Fruit fly (Drosophila melanogaster) whole organism, prepupa: ENCODE measurements around the gene CG6321.

Experiments
- Blimp-1 ChIP-seq: fragments of 200-800 bp; sonication (Bioruptor generic); optimal IDR thresholded peaks from 3 replicates; lab custom pipeline; 2017; ENCODE audit warnings: missing biosample characterization, missing genetic modification characterization, mild to moderate bottlenecking, moderate library complexity, missing genetic modification reagents
- CG10669 ChIP-seq: fragments of 200-800 bp; sonication (Bioruptor generic); optimal IDR thresholded peaks from 3 replicates; lab custom pipeline; 2018; ENCODE audit warnings: missing biosample characterization, mild to moderate bottlenecking, missing genetic modification characterization, moderate library complexity
- CG11294 ChIP-seq: fragments of 200-800 bp; sonication (Bioruptor generic); IDR thresholded peaks from 2 replicates; pipeline ENCODE4 v1.3.6; 2022; ENCODE audit warnings: missing biosample characterization, missing genetic modification characterization
- CG11762 ChIP-seq: fragments of 200-800 bp; sonication (Bioruptor generic); optimal IDR thresholded peaks from 3 replicates; lab custom pipeline; 2016; ENCODE audit warnings: missing biosample characterization, missing genetic modification characterization; ENCODE audit not compliant: insufficient read depth
- CG11902 ChIP-seq: fragments of 200-800 bp; sonication (Bioruptor generic); optimal IDR thresholded peaks from 3 replicates; lab custom pipeline; 2016; ENCODE audit warnings: missing biosample characterization, missing genetic modification characterization
- CG15336 ChIP-seq: fragments of 200-800 bp; sonication (Bioruptor generic); IDR thresholded peaks from 2 replicates; pipeline ENCODE4 v1.3.6; 2022; ENCODE audit warnings: missing biosample characterization, missing genetic modification characterization
- CG1621 ChIP-seq: fragments of 200-800 bp; sonication (Bioruptor generic); optimal IDR thresholded peaks from 3 replicates; lab custom pipeline; 2018; ENCODE audit warnings: missing biosample characterization, mild to moderate bottlenecking, missing genetic modification characterization
- CG16779 ChIP-seq: fragments of 200-800 bp; sonication (Bioruptor generic); optimal IDR thresholded peaks from 3 replicates; lab custom pipeline; 2017; ENCODE audit warnings: missing biosample characterization, mild to moderate bottlenecking, missing genetic modification characterization
- CG31627 ChIP-seq: fragments of 200-800 bp; sonication (Bioruptor generic); optimal IDR thresholded peaks from 3 replicates; lab custom pipeline; 2016; ENCODE audit warnings: missing biosample characterization, missing genetic modification characterization
- CG32006 ChIP-seq: fragments of 200-800 bp; sonication (Bioruptor generic); optimal IDR thresholded peaks from 3 replicates; lab custom pipeline; 2017; ENCODE audit warnings: missing biosample characterization, mild to moderate bottlenecking, missing genetic modification characterization
- CG3919 ChIP-seq: fragments of 200-800 bp; sonication (Bioruptor generic); optimal IDR thresholded peaks from 3 replicates; lab custom pipeline; 2016; ENCODE audit warnings: missing biosample characterization, missing genetic modification characterization
- CG6163 ChIP-seq: fragments of 200-800 bp; sonication (Bioruptor generic); IDR thresholded peaks from 3 replicates; pipeline ENCODE4 v1.3.6; 2022; ENCODE audit warnings: missing biosample characterization, missing genetic modification characterization
- CG6276 ChIP-seq: fragments of 200-800 bp; sonication (Bioruptor generic); optimal IDR thresholded peaks from 2 replicates; lab custom pipeline; 2017; ENCODE audit warnings: missing biosample characterization, mild to moderate bottlenecking, missing genetic modification characterization
- CG6792 ChIP-seq: fragments of 200-800 bp; sonication (Bioruptor generic); optimal IDR thresholded peaks from 3 replicates; lab custom pipeline; 2016; ENCODE audit warnings: missing biosample characterization, missing genetic modification characterization
- CG6808 ChIP-seq: fragments of 200-800 bp; sonication (Bioruptor generic); optimal IDR thresholded peaks from 3 replicates; lab custom pipeline; 2017; ENCODE audit warnings: missing biosample characterization, missing genetic modification characterization, mild to moderate bottlenecking, moderate library complexity, missing genetic modification reagents
- CG7368 ChIP-seq: fragments of 200-800 bp; sonication (Bioruptor generic); optimal IDR thresholded peaks from 3 replicates; lab custom pipeline; 2016; ENCODE audit warnings: missing biosample characterization, missing genetic modification characterization
- CG8119 ChIP-seq: fragments of 200-800 bp; sonication (Bioruptor generic); IDR thresholded peaks from 3 replicates; pipeline ENCODE4 v1.3.6; 2022; ENCODE audit warnings: missing biosample characterization, missing genetic modification characterization
- CG8632 ChIP-seq: fragments of 200-800 bp; sonication (Bioruptor generic); optimal IDR thresholded peaks from 3 replicates; lab custom pipeline; 2016; ENCODE audit warnings: missing biosample characterization, missing genetic modification characterization
- CG9139 ChIP-seq: fragments of 200-800 bp; sonication (Bioruptor generic); optimal IDR thresholded peaks from 3 replicates; lab custom pipeline; 2017; ENCODE audit warnings: missing biosample characterization, mild to moderate bottlenecking, missing genetic modification characterization
- Eip75B ChIP-seq: fragments of 200-800 bp; sonication (Bioruptor generic); optimal IDR thresholded peaks from 3 replicates; lab custom pipeline; 2016; ENCODE audit warnings: missing biosample characterization, missing genetic modification characterization
- Eip78C ChIP-seq: fragments of 200-800 bp; sonication (Bioruptor generic); peaks from one replicate; lab custom pipeline; 2016; ENCODE audit warnings: missing biosample characterization, missing genetic modification characterization
- Ets21C ChIP-seq: fragments of 200-800 bp; sonication (Bioruptor generic); optimal IDR thresholded peaks from 3 replicates; lab custom pipeline; 2016; ENCODE audit warnings: missing biosample characterization, missing genetic modification characterization
- Gug ChIP-seq: fragments of 200-800 bp; sonication (Bioruptor generic); IDR thresholded peaks from 2 replicates; pipeline ENCODE4 v1.3.6; 2022; ENCODE audit warnings: missing biosample characterization, missing genetic modification characterization
- Hr38 ChIP-seq: sonication (Bioruptor generic); optimal IDR thresholded peaks from 2 replicates; lab custom pipeline; 2016; ENCODE audit warnings: missing biosample characterization, missing genetic modification characterization
- Hr39 ChIP-seq: fragments of 200-800 bp; sonication (Bioruptor generic); optimal IDR thresholded peaks from 2 replicates; lab custom pipeline; 2016; ENCODE audit warnings: missing biosample characterization, missing genetic modification characterization
- Hr4 ChIP-seq: fragments of 200-800 bp; sonication (Bioruptor generic); optimal IDR thresholded peaks from 3 replicates; lab custom pipeline; 2016; ENCODE audit warnings: missing biosample characterization, missing genetic modification characterization
- Lpt ChIP-seq: fragments of 200-800 bp; sonication (Bioruptor generic); optimal IDR thresholded peaks from 3 replicates; lab custom pipeline; 2016; ENCODE audit warnings: missing biosample characterization, missing genetic modification characterization
- Met ChIP-seq: fragments of 200-800 bp; sonication (Bioruptor generic); optimal IDR thresholded peaks from 3 replicates; lab custom pipeline; 2016; ENCODE audit warnings: missing biosample characterization, missing genetic modification characterization
- Smox ChIP-seq: fragments of 200-800 bp; sonication (Bioruptor generic); optimal IDR thresholded peaks from 3 replicates; lab custom pipeline; 2016; ENCODE audit warnings: missing biosample characterization, missing genetic modification characterization
- Sox102F ChIP-seq: fragments of 200-800 bp; sonication (Bioruptor generic); optimal IDR thresholded peaks from 2 replicates; lab custom pipeline; 2016; ENCODE audit warnings: missing biosample characterization, mild to moderate bottlenecking, missing genetic modification characterization
- Sox14 ChIP-seq: fragments of 200-800 bp; sonication (Bioruptor generic); optimal IDR thresholded peaks from 3 replicates; lab custom pipeline; 2016; ENCODE audit warnings: missing biosample characterization, missing genetic modification characterization
- Sox15 ChIP-seq: fragments of 200-800 bp; sonication (Bioruptor generic); optimal IDR thresholded peaks from 3 replicates; lab custom pipeline; 2016; ENCODE audit warnings: missing biosample characterization, missing genetic modification characterization
- cyc ChIP-seq: fragments of 200-800 bp; sonication (Bioruptor generic); optimal IDR thresholded peaks from 3 replicates; lab custom pipeline; 2016; ENCODE audit warnings: missing biosample characterization, missing genetic modification characterization
- dac ChIP-seq: fragments of 200-800 bp; sonication (Bioruptor generic); optimal IDR thresholded peaks from 2 replicates; lab custom pipeline; 2017; ENCODE audit warnings: missing biosample characterization, mild to moderate bottlenecking, missing genetic modification characterization
- esn ChIP-seq: fragments of 200-800 bp; sonication (Bioruptor generic); optimal IDR thresholded peaks from 2 replicates; lab custom pipeline; 2016; ENCODE audit warnings: missing biosample characterization, mild to moderate bottlenecking, missing genetic modification characterization, moderate library complexity
- fd85E ChIP-seq: fragments of 200-800 bp; sonication (Bioruptor generic); optimal IDR thresholded peaks from 3 replicates; lab custom pipeline; 2016; ENCODE audit warnings: missing biosample characterization, missing genetic modification characterization
- fkh ChIP-seq: fragments of 200-800 bp; sonication (Bioruptor generic); optimal IDR thresholded peaks from 3 replicates; lab custom pipeline; 2017; ENCODE audit warnings: missing biosample characterization, mild to moderate bottlenecking, missing genetic modification characterization, moderate library complexity
- lz ChIP-seq: fragments of 200-800 bp; sonication (Bioruptor generic); optimal IDR thresholded peaks from 3 replicates; lab custom pipeline; 2016; ENCODE audit warnings: missing biosample characterization, missing genetic modification characterization
- net ChIP-seq: fragments of 200-800 bp; sonication (Bioruptor generic); optimal IDR thresholded peaks from 3 replicates; lab custom pipeline; 2016; ENCODE audit warnings: missing biosample characterization, missing genetic modification characterization
- salr ChIP-seq, 2 experiments: fragments of 200-800 bp; sonication (Bioruptor generic); optimal IDR thresholded peaks; 3 replicates each; lab custom pipeline; 2016 to 2018; ENCODE audit warnings: missing biosample characterization in 2 of 2, missing genetic modification characterization in 2 of 2, mild to moderate bottlenecking in 1 of 2
- spab ChIP-seq: fragments of 200-800 bp; sonication (Bioruptor generic); optimal IDR thresholded peaks from 2 replicates; lab custom pipeline; 2017; ENCODE audit warnings: missing biosample characterization, mild to moderate bottlenecking, missing genetic modification characterization, missing genetic modification reagents
- ss ChIP-seq, 2 experiments: fragments of 200-800 bp; sonication (Bioruptor generic); optimal IDR thresholded peaks; 2 replicates in 1 of 2; 3 replicates in 1 of 2; lab custom pipeline; 2017 to 2018; ENCODE audit warnings: mild to moderate bottlenecking in 2 of 2, missing biosample characterization in 2 of 2, missing genetic modification characterization in 2 of 2, moderate library complexity in 1 of 2
- topi ChIP-seq: fragments of 200-800 bp; sonication (Bioruptor generic); optimal IDR thresholded peaks from 3 replicates; lab custom pipeline; 2016; ENCODE audit warnings: missing biosample characterization, missing genetic modification characterization
- vri ChIP-seq: fragments of 200-800 bp; sonication (Bioruptor generic); optimal IDR thresholded peaks from 3 replicates; lab custom pipeline; 2016; ENCODE audit warnings: missing biosample characterization, mild to moderate bottlenecking, missing genetic modification characterization

The CG6321 gene

DNA sequence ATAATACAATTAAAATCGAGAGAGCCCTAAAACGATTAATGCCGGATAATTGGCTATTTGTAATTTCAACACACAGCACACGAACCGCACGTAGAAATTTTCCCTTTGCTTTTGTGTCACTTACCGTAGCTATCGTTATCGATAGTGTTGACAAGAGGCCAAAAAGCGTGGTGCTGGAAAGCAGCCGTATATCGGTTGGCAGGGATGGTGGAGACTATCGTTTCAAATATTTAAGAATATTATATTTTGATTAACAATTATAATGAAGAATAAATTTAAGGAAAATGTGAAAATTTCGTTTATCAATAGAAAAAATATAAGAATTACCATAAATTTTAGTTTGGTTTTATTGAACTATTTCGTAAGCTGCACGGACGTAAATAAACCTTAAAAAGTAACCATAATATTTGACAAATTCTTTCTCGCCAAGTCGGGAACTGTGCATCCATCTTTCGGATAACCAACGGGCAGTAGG lies 32.1 kb upstream of the CG6321 start, which contains the start of gene JIL-1 (continued):
- TF ChIP-seq topi (GFP tag; lab: Kevin White, UChicago): peak; percentile 41
- peak; percentile 34 for TF ChIP-seq Hr4 (GFP tag; lab: Kevin White, UChicago)
- no peak for TF ChIP-seq CG9139 (GFP tag; lab: Kevin White, UChicago)
- peak; percentile 79 for TF ChIP-seq Eip78C (GFP tag; lab: Kevin White, UChicago)
- TF ChIP-seq CG10669 (GFP tag; lab: Kevin White, UChicago): peak; percentile 25
- no peak for TF ChIP-seq CG6808 (GFP tag; lab: Kevin White, UChicago)
- TF ChIP-seq CG6792 (GFP tag; lab: Kevin White, UChicago): peak; percentile 1
- peak; percentile 72 for TF ChIP-seq lz

dm6 chr3L:11092610-11092961 lies 31.6 kb upstream of the CG6321 start:
- TF ChIP-seq CG11902 (GFP tag; lab: Kevin White, UChicago): no peak
- peak; percentile 28 for TF ChIP-seq vri (GFP tag; lab: Kevin White, UChicago)

DNA sequence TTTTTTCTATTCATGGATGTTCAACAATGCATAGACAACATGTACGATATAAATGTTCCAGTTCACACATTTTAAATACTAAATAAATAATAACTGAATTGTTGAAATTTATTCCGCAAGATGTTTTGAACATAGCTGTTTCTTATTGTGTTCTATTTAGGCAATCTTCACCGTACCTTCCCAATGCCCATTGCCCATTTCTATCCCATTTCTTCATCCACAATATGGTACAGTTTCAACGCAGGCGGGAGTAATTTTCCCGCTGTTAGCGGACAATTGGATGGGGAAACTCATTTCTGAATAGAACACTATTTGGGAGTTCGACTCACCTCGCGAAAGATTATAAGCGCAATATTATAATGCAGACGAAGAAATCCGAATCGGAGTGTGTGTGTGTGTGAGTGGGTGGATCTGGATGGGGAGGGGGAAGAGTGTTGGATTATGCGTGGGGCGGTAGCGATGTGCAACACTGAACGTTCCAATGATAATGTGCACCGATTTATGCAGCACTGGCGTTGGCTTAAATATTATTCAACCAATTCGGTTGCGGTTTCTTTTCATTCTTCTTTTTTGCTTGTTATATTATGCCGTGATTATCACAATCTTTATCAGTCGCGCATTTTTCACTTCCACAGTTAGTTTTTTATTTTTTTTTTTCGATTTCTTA lies 31.1 kb upstream of the CG6321 start:
- TF ChIP-seq CG7368 (GFP tag; lab: Kevin White, UChicago) (peak; percentile 54), CG32006 (GFP tag; lab: Kevin White, UChicago) (peak; percentile 37), Eip75B (peak; percentile 58), CG31627 (GFP tag; lab: Kevin White, UChicago) (peak; percentile 73), salr (GFP tag; optimal IDR thresholded peaks at IDR 0.05; lab: Kevin White, UChicago) (peak; percentile 7 to 28), Met (GFP tag; lab: Kevin White, UChicago) (peak; percentile 71), ss (GFP tag; optimal IDR thresholded peaks at IDR 0.05; lab: Kevin White, UChicago) (peak; percentile 21 to 52), net (GFP tag; lab: Kevin White, UChicago) (peak; percentile 45), dac (GFP tag; lab: Kevin White, UChicago) (no peak), esn (GFP tag; lab: Kevin White, UChicago) (peak; percentile 74), fkh (peak; percentile 42), Hr39 (GFP tag; lab: Kevin White, UChicago) (peak; percentile 59), fd85E (peak; percentile 40), CG1621 (tag; lab: Kevin White, UChicago) (peak; percentile 21), Eip78C (GFP tag; lab: Kevin White, UChicago) (peak; percentile 84), CG16779 (tag; lab: Kevin White, UChicago) (peak; percentile 19), CG9139 (GFP tag; lab: Kevin White, UChicago) (peak; percentile 48), Gug (peak; percentile 23; the same call in 1 of the 2 replicates), CG6276 (GFP tag; lab: Kevin White, UChicago) (no peak), CG11762 (peak; percentile 21), Hr4 (GFP tag; lab: Kevin White, UChicago) (peak; percentile 7), Sox14 (GFP tag; lab: Kevin White, UChicago) (peak; percentile 70), Ets21C (GFP tag; lab: Kevin White, UChicago) (peak; percentile 42), topi (GFP tag; lab: Kevin White, UChicago) (peak; percentile 76), CG11294 (GFP tag; lab: Robert Waterston, UW) (0 out of 2 replicates have a peak, but pooled peaks have one; percentile 9), vri (GFP tag; lab: Kevin White, UChicago) (peak; percentile 95), Blimp-1 (GFP tag; lab: Kevin White, UChicago) (peak; percentile 15), cyc (peak; percentile 73), Sox15 (GFP tag; lab: Kevin White, UChicago) (peak; percentile 14), CG8632 (peak; percentile 53), CG10669 (GFP tag; lab: Kevin White, UChicago) (peak; percentile 33), CG6792 (GFP tag; lab: Kevin White, UChicago) (peak; percentile 56), CG3919 (GFP tag; lab: Kevin White, UChicago) (peak; percentile 79), Hr38 (GFP tag; lab: Kevin White, UChicago) (no peak), CG15336 (GFP tag; lab: Robert Waterston, UW) (0 out of 2 replicates have a peak, but pooled peaks have one; percentile 28), Lpt (GFP tag; lab: Kevin White, UChicago) (peak; percentile 9), lz (peak; percentile 75), Sox102F (GFP tag; lab: Kevin White, UChicago) (peak; percentile 56), CG8119 (GFP tag; lab: Robert Waterston, UW) (peak; percentile 39; the same call in 1 of the 3 replicates), CG6163 (peak; percentile 72), CG6808 (GFP tag; lab: Kevin White, UChicago) (peak; percentile 51), Smox (GFP tag; lab: Kevin White, UChicago) (peak; percentile 59), spab (GFP tag; lab: Kevin White, UChicago) (peak; percentile 35)
